Fruit fly (Drosophila melanogaster): ENCODE measurements around the gene Rab3GAP1.

- TF ChIP-seq CG8478 (optimal IDR thresholded peaks at IDR 0.05): no peak
- no peak for TF ChIP-seq CTCF (optimal IDR thresholded peaks at IDR 0.05)
These were observed 63.1 kb downstream of the Rab3GAP1 start for dm6 chr2L:1547860-1548259.
